Fruit fly (Drosophila melanogaster) whole organism, prepupa: ENCODE measurements around the gene PIG-S.
A peak's percentile ranks its signal among the peaks of the same experiment; 100 is the strongest.

ENCODE experiments used
- CG10631 ChIP-seq: fragments of 200-800 bp; sonication (Bioruptor generic); optimal IDR thresholded peaks from 2 replicates; lab custom pipeline; 2016; ENCODE audit warnings: missing biosample characterization, missing genetic modification characterization
- CG11762 ChIP-seq: fragments of 200-800 bp; sonication (Bioruptor generic); optimal IDR thresholded peaks from 3 replicates; lab custom pipeline; 2016; ENCODE audit warnings: missing biosample characterization, missing genetic modification characterization; ENCODE audit not compliant: insufficient read depth
- CG11902 ChIP-seq: fragments of 200-800 bp; sonication (Bioruptor generic); optimal IDR thresholded peaks from 3 replicates; lab custom pipeline; 2016; ENCODE audit warnings: missing biosample characterization, missing genetic modification characterization
- CG15336 ChIP-seq: fragments of 200-800 bp; sonication (Bioruptor generic); IDR thresholded peaks from 2 replicates; pipeline ENCODE4 v1.3.6; 2022; ENCODE audit warnings: missing biosample characterization, missing genetic modification characterization
- CG3919 ChIP-seq: fragments of 200-800 bp; sonication (Bioruptor generic); optimal IDR thresholded peaks from 3 replicates; lab custom pipeline; 2016; ENCODE audit warnings: missing biosample characterization, missing genetic modification characterization
- CG6163 ChIP-seq: fragments of 200-800 bp; sonication (Bioruptor generic); IDR thresholded peaks from 3 replicates; pipeline ENCODE4 v1.3.6; 2022; ENCODE audit warnings: missing biosample characterization, missing genetic modification characterization
- CG6792 ChIP-seq: fragments of 200-800 bp; sonication (Bioruptor generic); optimal IDR thresholded peaks from 3 replicates; lab custom pipeline; 2016; ENCODE audit warnings: missing biosample characterization, missing genetic modification characterization
- CG8632 ChIP-seq: fragments of 200-800 bp; sonication (Bioruptor generic); optimal IDR thresholded peaks from 3 replicates; lab custom pipeline; 2016; ENCODE audit warnings: missing biosample characterization, missing genetic modification characterization
- Eip78C ChIP-seq: fragments of 200-800 bp; sonication (Bioruptor generic); peaks from one replicate; lab custom pipeline; 2016; ENCODE audit warnings: missing biosample characterization, missing genetic modification characterization
- Eip93F ChIP-seq: fragments of 200-800 bp; sonication (Bioruptor generic); optimal IDR thresholded peaks from 2 replicates; lab custom pipeline; 2016; ENCODE audit warnings: missing biosample characterization, mild to moderate bottlenecking, missing genetic modification characterization
- Ets96B ChIP-seq: fragments of 200-800 bp; optimal IDR thresholded peaks from 2 replicates; lab custom pipeline; 2019; ENCODE audit warnings: missing biosample characterization, mild to moderate bottlenecking, missing genetic modification characterization, moderate library complexity
- Hr38 ChIP-seq: sonication (Bioruptor generic); optimal IDR thresholded peaks from 2 replicates; lab custom pipeline; 2016; ENCODE audit warnings: missing biosample characterization, missing genetic modification characterization
- Hr39 ChIP-seq: fragments of 200-800 bp; sonication (Bioruptor generic); optimal IDR thresholded peaks from 2 replicates; lab custom pipeline; 2016; ENCODE audit warnings: missing biosample characterization, missing genetic modification characterization
- Hr4 ChIP-seq: fragments of 200-800 bp; sonication (Bioruptor generic); optimal IDR thresholded peaks from 3 replicates; lab custom pipeline; 2016; ENCODE audit warnings: missing biosample characterization, missing genetic modification characterization
- Met ChIP-seq: fragments of 200-800 bp; sonication (Bioruptor generic); optimal IDR thresholded peaks from 3 replicates; lab custom pipeline; 2016; ENCODE audit warnings: missing biosample characterization, missing genetic modification characterization
- OdsH ChIP-seq: fragments of 200-800 bp; sonication (Bioruptor generic); optimal IDR thresholded peaks from 3 replicates; lab custom pipeline; 2016; ENCODE audit warnings: missing biosample characterization, missing genetic modification characterization
- Sox102F ChIP-seq: fragments of 200-800 bp; sonication (Bioruptor generic); optimal IDR thresholded peaks from 2 replicates; lab custom pipeline; 2016; ENCODE audit warnings: missing biosample characterization, mild to moderate bottlenecking, missing genetic modification characterization
- achi ChIP-seq: fragments of 200-800 bp; sonication (Bioruptor generic); optimal IDR thresholded peaks from 3 replicates; lab custom pipeline; 2016; ENCODE audit warnings: missing biosample characterization, missing genetic modification characterization
- acj6 ChIP-seq: fragments of 200-800 bp; sonication (Bioruptor generic); optimal IDR thresholded peaks from 3 replicates; lab custom pipeline; 2016; ENCODE audit warnings: missing biosample characterization, missing genetic modification characterization
- cyc ChIP-seq: fragments of 200-800 bp; sonication (Bioruptor generic); optimal IDR thresholded peaks from 3 replicates; lab custom pipeline; 2016; ENCODE audit warnings: missing biosample characterization, missing genetic modification characterization
- dsx ChIP-seq: fragments of 200-800 bp; optimal IDR thresholded peaks from 3 replicates; lab custom pipeline; 2019; ENCODE audit warnings: missing biosample characterization, mild to moderate bottlenecking, missing genetic modification characterization, moderate library complexity; ENCODE audit not compliant: poor library complexity, severe bottlenecking
- eg ChIP-seq: fragments of 200-800 bp; sonication (Bioruptor generic); IDR thresholded peaks from 3 replicates; pipeline ENCODE4 v1.3.6; 2022; ENCODE audit warnings: missing biosample characterization, missing genetic modification characterization
- net ChIP-seq: fragments of 200-800 bp; sonication (Bioruptor generic); optimal IDR thresholded peaks from 3 replicates; lab custom pipeline; 2016; ENCODE audit warnings: missing biosample characterization, missing genetic modification characterization
- pdm3 ChIP-seq: fragments of 200-800 bp; sonication (Bioruptor generic); optimal IDR thresholded peaks from 3 replicates; lab custom pipeline; 2016; ENCODE audit warnings: missing biosample characterization, missing genetic modification characterization
- salr ChIP-seq, 2 experiments: fragments of 200-800 bp; sonication (Bioruptor generic); optimal IDR thresholded peaks; 3 replicates each; lab custom pipeline; 2016 to 2018; ENCODE audit warnings: missing biosample characterization in 2 of 2, missing genetic modification characterization in 2 of 2, mild to moderate bottlenecking in 1 of 2
- spab ChIP-seq: fragments of 200-800 bp; sonication (Bioruptor generic); optimal IDR thresholded peaks from 2 replicates; lab custom pipeline; 2017; ENCODE audit warnings: missing biosample characterization, mild to moderate bottlenecking, missing genetic modification characterization, missing genetic modification reagents
- svp ChIP-seq: fragments of 200-800 bp; sonication (Bioruptor generic); peaks from one replicate; lab custom pipeline; 2016; ENCODE audit warnings: missing biosample characterization, missing genetic modification characterization

The PIG-S gene

DNA sequence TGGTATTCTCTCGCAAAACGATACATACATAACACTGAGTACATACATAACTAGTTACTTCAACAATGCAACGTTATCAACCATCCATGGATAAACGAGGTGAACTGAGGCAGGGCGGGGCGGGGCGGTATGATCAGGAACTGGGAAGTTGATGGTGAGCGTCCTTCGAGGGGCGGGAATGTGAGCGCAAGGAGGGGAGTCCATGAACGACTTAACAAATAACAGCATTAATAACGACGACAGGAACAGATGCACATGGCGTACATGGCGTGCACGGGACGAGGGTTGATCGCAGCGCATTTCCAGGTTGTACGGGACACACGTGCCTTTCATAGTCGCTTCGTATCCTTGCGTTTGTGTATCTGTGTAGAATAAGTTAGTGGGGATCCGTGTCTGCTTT lies 49.7 kb downstream of the PIG-S start:
- TF ChIP-seq CG8632 (GFP tag; lab: Kevin White, UChicago) (no peak), spab (GFP tag; lab: Kevin White, UChicago) (no peak), CG6792 (GFP tag; lab: Kevin White, UChicago) (no peak), Hr39 (GFP tag; lab: Kevin White, UChicago) (no peak)

DNA sequence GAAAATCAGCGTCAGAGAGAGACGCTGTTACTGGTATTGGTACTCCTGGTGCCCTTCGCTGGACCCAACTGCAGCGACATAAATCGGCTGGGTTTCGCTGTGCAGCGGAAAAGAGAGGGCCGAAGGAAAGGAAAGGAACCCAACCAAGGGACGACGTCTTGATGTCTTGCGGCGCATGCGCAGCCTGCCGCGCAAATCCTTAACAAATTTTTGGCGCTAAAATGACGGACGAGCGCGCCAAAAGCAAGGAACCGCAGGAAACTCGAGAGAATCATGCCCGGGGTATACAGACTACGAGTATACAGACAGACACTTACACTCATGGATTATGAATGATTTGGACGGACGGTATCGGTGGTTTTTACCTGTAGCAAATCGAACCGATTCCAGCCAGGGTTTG lies 50.7 kb downstream of the PIG-S start:
- TF ChIP-seq acj6 (GFP tag; lab: Kevin White, UChicago) (no peak), pdm3 (GFP tag; lab: Kevin White, UChicago) (no peak), cyc (GFP tag; lab: Kevin White, UChicago) (no peak), Sox102F (GFP tag; lab: Kevin White, UChicago) (no peak), CG10631 (no peak), salr (GFP tag; optimal IDR thresholded peaks at IDR 0.05; lab: Kevin White, UChicago) (no peak), CG6163 (GFP tag; lab: Robert Waterston, UW) (no peak), Eip78C (GFP tag; lab: Kevin White, UChicago) (no peak), Hr38 (GFP tag; lab: Kevin White, UChicago) (no peak)

DNA sequence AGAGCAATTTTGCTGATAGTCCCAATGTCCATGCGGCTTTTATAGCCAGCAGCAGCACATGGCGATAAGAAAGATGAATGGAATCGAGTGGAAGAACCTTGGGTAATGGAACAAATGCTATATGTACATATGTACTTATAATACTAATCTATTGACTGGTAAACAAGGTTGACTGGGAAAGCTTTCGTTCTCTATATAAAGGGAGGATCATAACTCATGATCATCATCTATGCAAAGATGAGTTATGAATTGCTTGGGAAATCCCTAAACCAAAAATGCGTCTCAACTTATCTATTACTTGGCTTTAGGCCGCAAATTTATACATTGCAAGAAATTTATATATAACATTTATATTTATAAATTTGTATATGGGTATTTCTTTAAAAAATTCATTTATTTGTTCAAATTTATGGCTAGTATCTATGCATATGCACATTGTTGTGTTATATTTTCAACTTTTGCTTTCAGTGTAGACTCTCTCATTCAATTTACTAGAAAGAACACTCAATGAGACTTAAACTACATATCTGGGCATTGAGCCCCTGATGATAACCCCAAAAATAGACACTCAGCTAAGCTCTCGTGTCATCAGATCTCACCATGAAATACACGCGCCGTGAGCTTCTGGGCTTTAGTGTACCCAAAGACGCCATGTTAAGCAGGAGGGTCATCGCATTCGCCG lies 52.8 kb downstream of the PIG-S start, which contains the start of the genes Srg1 and Elal:
TSS of gene Srg1 (minus strand) at position 14 of the 682 bp plus-strand sequence.
TSS of gene Elal (plus strand) at position 632 of the 682 bp plus-strand sequence.
- TF ChIP-seq CG15336 (peak; percentile 12; the same call in 1 of the 2 replicates), svp (GFP tag; lab: Kevin White, UChicago) (peak; percentile 65), CG11762 (GFP tag; lab: Kevin White, UChicago) (no peak), net (GFP tag; lab: Kevin White, UChicago) (no peak), eg (GFP tag; lab: Robert Waterston, UW) (0 out of 3 replicates have a peak, but pooled peaks have one; percentile 29), Eip78C (GFP tag; lab: Kevin White, UChicago) (peak; percentile 57), Ets96B (peak; percentile 18)

DNA sequence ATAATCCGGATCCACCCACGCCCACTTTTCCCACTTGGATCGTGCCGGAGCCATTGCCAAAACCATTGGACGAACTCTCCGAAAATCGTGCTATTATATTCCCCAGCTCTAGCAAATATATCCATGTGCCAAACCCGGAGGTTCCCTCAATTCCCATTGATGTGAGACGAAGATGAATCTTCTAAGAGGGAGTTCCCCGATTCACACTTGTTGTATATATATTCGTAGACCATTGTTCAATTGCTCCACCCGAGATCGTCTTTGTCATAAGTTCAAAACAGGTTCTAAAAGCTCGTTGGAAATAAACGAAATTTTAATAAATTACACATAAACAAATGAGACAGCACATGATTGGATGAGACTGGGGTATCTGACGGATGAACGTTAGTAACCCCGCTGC lies 53.8 kb downstream of the PIG-S start:
- no peak for TF ChIP-seq dsx (GFP tag; lab: Kevin White, UChicago)
- TF ChIP-seq CG3919 = no peak
- no peak for TF ChIP-seq Hr4
- no peak for TF ChIP-seq CG10631
- no peak for TF ChIP-seq Eip93F (GFP tag; lab: Kevin White, UChicago)
- no peak for TF ChIP-seq CG11902
- no peak for TF ChIP-seq achi (GFP tag; lab: Kevin White, UChicago)
- no peak for TF ChIP-seq Met (GFP tag; lab: Kevin White, UChicago)
- no peak for TF ChIP-seq OdsH (GFP tag; lab: Kevin White, UChicago)
- no peak for TF ChIP-seq CG11762 (GFP tag; lab: Kevin White, UChicago)
- no peak for TF ChIP-seq CG6163 (GFP tag; lab: Robert Waterston, UW)
- no peak for TF ChIP-seq Hr39 (GFP tag; lab: Kevin White, UChicago)
